Worm (Caenorhabditis elegans) whole organism, late embryonic: Measurements from ENCODE around the gene vap-1.

ENCODE experiments used
- ets-4 ChIP-seq: sonication (generic microtip); optimal IDR thresholded peaks from 2 replicates; lab custom pipeline; 2016; ENCODE audit warnings: missing genetic modification characterization, missing compliant biosample characterization
- tbx-2 ChIP-seq: sonication (generic microtip); optimal IDR thresholded peaks from 2 replicates; lab custom pipeline; 2016; ENCODE audit warnings: missing genetic modification characterization, missing compliant biosample characterization

DNA sequence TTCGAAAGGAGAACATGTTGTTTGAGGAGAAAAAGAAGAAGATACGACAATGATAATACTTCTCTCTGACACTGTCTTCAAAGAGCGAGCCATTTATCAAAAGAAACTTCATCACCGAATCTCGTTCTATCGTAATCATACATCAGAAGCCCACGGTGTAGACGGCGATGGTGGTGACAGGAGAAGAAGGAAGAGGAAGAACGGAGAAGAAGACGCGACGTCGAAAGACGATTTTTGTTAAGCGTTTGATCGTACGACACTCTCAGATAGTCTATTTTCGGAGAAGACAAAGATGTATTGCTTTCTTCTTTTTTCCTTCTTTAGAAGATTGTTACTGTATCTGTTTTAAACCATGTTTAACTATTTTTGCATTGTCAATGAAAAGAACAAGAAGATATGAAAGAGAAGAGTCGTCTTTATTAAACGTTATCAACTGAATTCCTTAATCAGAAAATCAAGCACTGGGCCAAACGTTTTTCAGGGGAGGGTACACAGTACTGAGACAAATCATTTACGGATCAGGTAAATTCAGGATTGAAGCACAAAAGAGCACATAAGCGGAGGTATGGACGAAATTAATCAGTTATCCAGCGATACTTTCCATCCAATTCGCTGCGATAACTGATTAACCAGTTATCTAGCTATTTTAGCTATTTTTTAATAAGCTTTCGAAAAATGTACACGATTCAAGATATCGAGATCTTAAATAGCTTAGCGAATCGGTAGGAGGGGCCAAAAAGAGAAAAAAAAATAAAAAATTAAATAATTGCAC is 23.6 kb upstream of the vap-1 start:
- no peak for TF ChIP-seq tbx-2 (tag; lab: Kevin White, UChicago)
- no peak for TF ChIP-seq ets-4 (tag; lab: Kevin White, UChicago)
